Fruit fly (Drosophila melanogaster) whole organism, wandering third instar larva: ENCODE data around the gene mRpL47.

Experiments
- Abd-B ChIP-seq: fragments of >200 bp; optimal IDR thresholded peaks from 2 replicates; lab custom pipeline; 2017; ENCODE audit warnings: missing biosample characterization, missing genetic modification characterization
- CG32264 ChIP-seq: fragments of 200-800 bp; sonication (Bioruptor generic); optimal IDR thresholded peaks from 2 replicates; lab custom pipeline; 2016; ENCODE audit warnings: missing biosample characterization, missing genetic modification characterization
- CG9705 ChIP-seq: fragments of 200-800 bp; sonication (Bioruptor generic); optimal IDR thresholded peaks from 2 replicates; lab custom pipeline; 2018; ENCODE audit warnings: missing biosample characterization, mild to moderate bottlenecking, missing genetic modification characterization
- CrebA ChIP-seq: fragments of 200-800 bp; sonication (Bioruptor generic); optimal IDR thresholded peaks from 2 replicates; lab custom pipeline; 2016; ENCODE audit warnings: missing biosample characterization, mild to moderate bottlenecking, missing genetic modification characterization, borderline replicate concordance
- Dfd ChIP-seq: fragments of >200 bp; optimal IDR thresholded peaks from 2 replicates; lab custom pipeline; 2017; ENCODE audit warnings: missing biosample characterization, missing genetic modification characterization
- Dif ChIP-seq: fragments of 200-275, 200-300 bp; sonication (Bioruptor generic); optimal IDR thresholded peaks from 2 replicates; lab custom pipeline; 2018; ENCODE audit warnings: missing biosample characterization, missing genetic modification characterization; ENCODE audit not compliant: partially characterized antibody
- GATAd ChIP-seq: sonication (Bioruptor generic); optimal IDR thresholded peaks from 2 replicates; lab custom pipeline; 2016; ENCODE audit warnings: missing biosample characterization, missing genetic modification characterization
- HLH106 ChIP-seq: fragments of 200-800 bp; optimal IDR thresholded peaks from 3 replicates; lab custom pipeline; 2019; ENCODE audit warnings: missing biosample characterization, mild to moderate bottlenecking, missing genetic modification characterization, moderate library complexity
- Hnf4 ChIP-seq: fragments of 200-800 bp; sonication (Bioruptor generic); optimal IDR thresholded peaks from 2 replicates; lab custom pipeline; 2016; ENCODE audit warnings: missing biosample characterization, mild to moderate bottlenecking, missing genetic modification characterization
- Hr78 ChIP-seq: fragments of >200 bp; optimal IDR thresholded peaks from 2 replicates; lab custom pipeline; 2017; ENCODE audit warnings: missing biosample characterization, missing genetic modification characterization
- Hr83 ChIP-seq: fragments of 200-300 bp; sonication (Bioruptor generic); optimal IDR thresholded peaks from 2 replicates; lab custom pipeline; 2016; ENCODE audit warnings: missing biosample characterization, mild to moderate bottlenecking, missing genetic modification characterization, moderate library complexity; ENCODE audit not compliant: poor library complexity, severe bottlenecking
- Jra ChIP-seq: sonication (Bioruptor generic); optimal IDR thresholded peaks from 2 replicates; lab custom pipeline; 2016; ENCODE audit warnings: missing biosample characterization, missing genetic modification characterization
- Mio ChIP-seq: sonication (Bioruptor generic); optimal IDR thresholded peaks from 2 replicates; lab custom pipeline; 2016; ENCODE audit warnings: missing biosample characterization, missing genetic modification characterization
- Myc ChIP-seq: fragments of >200 bp; optimal IDR thresholded peaks from 2 replicates; lab custom pipeline; 2017
- N ChIP-seq: fragments of >200 bp; optimal IDR thresholded peaks from 2 replicates; lab custom pipeline; 2018; ENCODE audit warnings: missing biosample characterization, missing external identifiers, missing genetic modification characterization
- OdsH ChIP-seq: fragments of 200-800 bp; sonication (Bioruptor generic); optimal IDR thresholded peaks from 2 replicates; lab custom pipeline; 2016; ENCODE audit warnings: missing biosample characterization, mild to moderate bottlenecking, missing genetic modification characterization
- Rel ChIP-seq, 2 experiments: fragments of 200-800 bp; sonication (Bioruptor generic) in 1 of 2; optimal IDR thresholded peaks; 2 replicates in 1 of 2; 3 replicates in 1 of 2; lab custom pipeline; 2016 to 2019; ENCODE audit warnings: mild to moderate bottlenecking in 2 of 2, missing biosample characterization in 2 of 2, missing genetic modification characterization in 2 of 2, moderate library complexity in 1 of 2
- Sp1 ChIP-seq: fragments of 200-800 bp; sonication (Bioruptor generic); optimal IDR thresholded peaks from 3 replicates; lab custom pipeline; 2019; ENCODE audit warnings: missing biosample characterization, mild to moderate bottlenecking, missing genetic modification characterization, moderate library complexity
- Vsx2 ChIP-seq: fragments of 200-300, 225-300 bp; sonication (Bioruptor generic); optimal IDR thresholded peaks from 2 replicates; lab custom pipeline; 2018; ENCODE audit warnings: missing biosample characterization, missing genetic modification characterization; ENCODE audit not compliant: partially characterized antibody
- br ChIP-seq: fragments of 200-800 bp; sonication (Bioruptor generic); optimal IDR thresholded peaks from 2 replicates; lab custom pipeline; 2016; ENCODE audit warnings: missing biosample characterization, missing genetic modification characterization
- brk ChIP-seq: fragments of 200-800 bp; sonication (Bioruptor generic); optimal IDR thresholded peaks from 2 replicates; lab custom pipeline; 2016; ENCODE audit warnings: missing biosample characterization, mild to moderate bottlenecking, missing genetic modification characterization
- dl ChIP-seq, 2 experiments: fragments of 175-275, 200-275 bp in 1 of 2; fragments of 200-275 bp in 1 of 2; sonication (Bioruptor generic); optimal IDR thresholded peaks; lab custom pipeline; 2018; ENCODE audit warnings: mild to moderate bottlenecking in 2 of 2, missing biosample characterization in 2 of 2, missing genetic modification characterization in 2 of 2, moderate library complexity in 2 of 2; ENCODE audit not compliant: partially characterized antibody in 2 of 2, insufficient read depth in 1 of 2
- dmrt93B ChIP-seq: fragments of 200-800 bp; sonication (Bioruptor generic); optimal IDR thresholded peaks from 2 replicates; lab custom pipeline; 2018; ENCODE audit warnings: missing biosample characterization, mild to moderate bottlenecking, missing genetic modification characterization
- dsf ChIP-seq: sonication (Bioruptor generic); optimal IDR thresholded peaks from 2 replicates; lab custom pipeline; 2016; ENCODE audit warnings: missing biosample characterization, missing genetic modification characterization, borderline replicate concordance
- ey ChIP-seq: fragments of 200-800 bp; sonication (Bioruptor generic); optimal IDR thresholded peaks from 2 replicates; lab custom pipeline; 2016; ENCODE audit warnings: missing biosample characterization, missing genetic modification characterization
- foxo ChIP-seq, 2 experiments: fragments of 200-800 bp; sonication (Bioruptor generic); optimal IDR thresholded peaks; 2 replicates in 1 of 2; 3 replicates in 1 of 2; lab custom pipeline; 2016 to 2017; ENCODE audit warnings: missing biosample characterization in 2 of 2, missing genetic modification characterization in 2 of 2
- fru ChIP-seq: fragments of 200-800 bp; sonication (Bioruptor generic); optimal IDR thresholded peaks from 3 replicates; lab custom pipeline; 2016; ENCODE audit warnings: missing biosample characterization, mild to moderate bottlenecking, missing genetic modification characterization
- h ChIP-seq: fragments of 200-800 bp; sonication (Bioruptor generic); optimal IDR thresholded peaks from 3 replicates; lab custom pipeline; 2016; ENCODE audit warnings: missing biosample characterization, mild to moderate bottlenecking, missing genetic modification characterization
- jim ChIP-seq: fragments of 175-275, 200-325 bp; sonication (Bioruptor generic); optimal IDR thresholded peaks from 2 replicates; lab custom pipeline; 2016; ENCODE audit warnings: missing biosample characterization, mild to moderate bottlenecking, missing genetic modification characterization
- lola ChIP-seq: fragments of >200 bp; optimal IDR thresholded peaks from 2 replicates; lab custom pipeline; 2017; ENCODE audit warnings: missing biosample characterization, missing genetic modification characterization
- pan ChIP-seq: fragments of >200 bp; optimal IDR thresholded peaks from 2 replicates; lab custom pipeline; 2017
- psq ChIP-seq: fragments of 200-800 bp; sonication (Bioruptor generic); optimal IDR thresholded peaks from 3 replicates; lab custom pipeline; 2017; ENCODE audit warnings: missing biosample characterization, mild to moderate bottlenecking, missing genetic modification characterization, moderate library complexity
- rgr ChIP-seq: fragments of 200-800 bp; sonication (Bioruptor generic); optimal IDR thresholded peaks from 3 replicates; lab custom pipeline; 2016; ENCODE audit warnings: missing biosample characterization, mild to moderate bottlenecking, missing genetic modification characterization
- sage ChIP-seq: fragments of 200-800 bp; sonication (Bioruptor generic); optimal IDR thresholded peaks from 2 replicates; lab custom pipeline; 2016; ENCODE audit warnings: missing biosample characterization, mild to moderate bottlenecking, missing genetic modification characterization
- sv ChIP-seq: fragments of 200-800 bp; sonication (Bioruptor generic); optimal IDR thresholded peaks from 3 replicates; lab custom pipeline; 2016; ENCODE audit warnings: missing biosample characterization, missing genetic modification characterization
- tai ChIP-seq: sonication (Bioruptor generic); optimal IDR thresholded peaks from 2 replicates; lab custom pipeline; 2016; ENCODE audit warnings: missing biosample characterization, missing genetic modification characterization
- usp ChIP-seq: fragments of >200 bp; optimal IDR thresholded peaks from 2 replicates; lab custom pipeline; 2017; ENCODE audit warnings: missing biosample characterization, missing genetic modification characterization
- woc ChIP-seq: sonication (Bioruptor generic); optimal IDR thresholded peaks from 2 replicates; lab custom pipeline; 2016; ENCODE audit warnings: missing biosample characterization, mild to moderate bottlenecking, missing genetic modification characterization

The mRpL47 gene

dm6 chr3R:9546808-9547381 is 31.2 kb upstream of the mRpL47 start:
- TF ChIP-seq Dfd (GFP tag; lab: Kevin White, UChicago) = peak; percentile 82
- no peak for TF ChIP-seq brk (GFP tag; lab: Kevin White, UChicago)

- no peak for TF ChIP-seq jim
- peak; percentile 29 for TF ChIP-seq N (GFP tag; lab: Kevin White, UChicago)
- TF ChIP-seq Sp1 (GFP tag; lab: Kevin White, UChicago) = no peak
- TF ChIP-seq Mio = no peak
- TF ChIP-seq dsf (GFP tag; lab: Kevin White, UChicago) = no peak
- TF ChIP-seq, all 38 proteins: peak for 1
These were observed 27.9 kb upstream of the mRpL47 start for dm6 chr3R:9543495-9544180.

- peak; percentile 80 to 85 for TF ChIP-seq dl (GFP tag; optimal IDR thresholded peaks at IDR 0.05; lab: Kevin White, UChicago; ENCODE audit: insufficient read depth in 1 of 2, partially characterized antibody in 2 of 2)
- TF ChIP-seq dmrt93B (GFP tag; lab: Kevin White, UChicago) = no peak
- peak; percentile 85 for TF ChIP-seq Dif
- TF ChIP-seq rgr (GFP tag; lab: Kevin White, UChicago) = no peak
- no peak for TF ChIP-seq GATAd (GFP tag; lab: Kevin White, UChicago)
- TF ChIP-seq Abd-B (GFP tag; lab: Kevin White, UChicago) = no peak
- TF ChIP-seq sage = no peak
- no peak for TF ChIP-seq CrebA (GFP tag; lab: Kevin White, UChicago)
- TF ChIP-seq Hr78 (GFP tag; lab: Kevin White, UChicago) = no peak
- TF ChIP-seq dsf (GFP tag; lab: Kevin White, UChicago) = no peak
- peak; percentile 36 for TF ChIP-seq Vsx2 (GFP tag; lab: Kevin White, UChicago)
- TF ChIP-seq h (GFP tag; lab: Kevin White, UChicago) = no peak
- TF ChIP-seq, all 38 proteins: peak for 3
These were observed 19.0 kb upstream of the mRpL47 start for dm6 chr3R:9534595-9535217.

dm6 chr3R:9534125-9534496 is 18.4 kb upstream of the mRpL47 start:
- TF ChIP-seq br (GFP tag; lab: Kevin White, UChicago) (peak; percentile 87), CG9705 (GFP tag; lab: Kevin White, UChicago) (peak; percentile 7), Myc (no peak), Mio (no peak), CrebA (GFP tag; lab: Kevin White, UChicago) (no peak), pan (no peak), sv (peak; percentile 85), Jra (GFP tag; lab: Kevin White, UChicago) (peak; percentile 65), Rel (GFP tag; optimal IDR thresholded peaks at IDR 0.05; lab: Kevin White, UChicago) (no peak), Rel (tag; optimal IDR thresholded peaks at IDR 0.05; lab: Kevin White, UChicago) (no peak), fru (GFP tag; lab: Kevin White, UChicago) (peak; percentile 89), Hr83 (GFP tag; lab: Kevin White, UChicago) (no peak), h (GFP tag; lab: Kevin White, UChicago) (peak; percentile 77), dmrt93B (GFP tag; lab: Kevin White, UChicago) (peak; percentile 63), CG32264 (peak; percentile 70), Dfd (GFP tag; lab: Kevin White, UChicago) (no peak), HLH106 (tag; lab: Kevin White, UChicago) (peak; percentile 80), dl (GFP tag; optimal IDR thresholded peaks at IDR 0.05; lab: Kevin White, UChicago; ENCODE audit: insufficient read depth in 1 of 2, partially characterized antibody in 2 of 2) (no peak), Hnf4 (GFP tag; lab: Kevin White, UChicago) (peak; percentile 87), jim (no peak), N (GFP tag; lab: Kevin White, UChicago) (no peak), Dif (no peak), rgr (GFP tag; lab: Kevin White, UChicago) (peak; percentile 90), ey (GFP tag; lab: Kevin White, UChicago) (peak; percentile 88), Hr78 (GFP tag; lab: Kevin White, UChicago) (no peak), foxo (GFP tag; optimal IDR thresholded peaks at IDR 0.05; lab: Kevin White, UChicago) (peak in 1 of 2 experiments; percentile 84), dsf (GFP tag; lab: Kevin White, UChicago) (peak; percentile 69), Abd-B (GFP tag; lab: Kevin White, UChicago) (no peak), tai (GFP tag; lab: Kevin White, UChicago) (peak; percentile 81), lola (GFP tag; lab: Kevin White, UChicago) (no peak), usp (GFP tag; lab: Kevin White, UChicago) (no peak), Vsx2 (GFP tag; lab: Kevin White, UChicago) (no peak), GATAd (GFP tag; lab: Kevin White, UChicago) (peak; percentile 6), OdsH (GFP tag; lab: Kevin White, UChicago) (peak; percentile 85), psq (GFP tag; lab: Kevin White, UChicago) (peak; percentile 66), woc (GFP tag; lab: Kevin White, UChicago) (peak; percentile 66), Sp1 (GFP tag; lab: Kevin White, UChicago) (peak; percentile 84), sage (peak; percentile 50), brk (GFP tag; lab: Kevin White, UChicago) (peak; percentile 77)
